Worm (Caenorhabditis elegans) whole organism, midembryonic: ENCODE data around the gene aak-2.

Source experiments
- T22C8.4 ChIP-seq: fragments of 200-800 bp; sonication (Bioruptor generic); IDR thresholded peaks from 2 replicates; pipeline ENCODE4 v1.3.6; 2022; ENCODE audit warnings: missing genetic modification characterization, missing compliant biosample characterization
- cog-1 ChIP-seq: sonication (generic microtip); optimal IDR thresholded peaks from 2 replicates; lab custom pipeline; 2016; ENCODE audit warnings: missing genetic modification characterization, missing compliant biosample characterization
- flt-1 ChIP-seq: fragments of 200-800 bp; sonication (Bioruptor generic); IDR thresholded peaks from 2 replicates; pipeline ENCODE4 v1.3.6; 2022; ENCODE audit warnings: missing genetic modification characterization, missing compliant biosample characterization
- klf-2 ChIP-seq: fragments of 200-800 bp; sonication (Bioruptor generic); conservative IDR thresholded peaks from 2 replicates; pipeline ENCODE4 v1.3.6; 2022; ENCODE audit warnings: missing genetic modification reagents, missing genetic modification characterization, missing compliant biosample characterization
- med-1 ChIP-seq: sonication (generic microtip); optimal IDR thresholded peaks from 2 replicates; lab custom pipeline; 2017; ENCODE audit warnings: missing genetic modification characterization, mild to moderate bottlenecking, missing compliant biosample characterization, antibody characterized with exemption, missing genetic modification reagents; ENCODE audit not compliant: insufficient read depth
- tab-1 ChIP-seq: fragments of 200-800 bp; sonication (Bioruptor generic); IDR thresholded peaks from 2 replicates; pipeline ENCODE4 v1.3.6; 2022; ENCODE audit warnings: missing genetic modification characterization, missing compliant biosample characterization
- ztf-23 ChIP-seq: fragments of 200-800 bp; sonication (Bioruptor generic); IDR thresholded peaks from 2 replicates; pipeline ENCODE4 v1.3.6; 2022; ENCODE audit warnings: missing genetic modification reagents, missing genetic modification characterization, missing compliant biosample characterization
- ztf-29 ChIP-seq: fragments of 200-800 bp; sonication (Bioruptor generic); IDR thresholded peaks from 2 replicates; pipeline ENCODE4 v1.3.6; 2022; ENCODE audit warnings: missing genetic modification reagents, missing genetic modification characterization, missing compliant biosample characterization

DNA sequence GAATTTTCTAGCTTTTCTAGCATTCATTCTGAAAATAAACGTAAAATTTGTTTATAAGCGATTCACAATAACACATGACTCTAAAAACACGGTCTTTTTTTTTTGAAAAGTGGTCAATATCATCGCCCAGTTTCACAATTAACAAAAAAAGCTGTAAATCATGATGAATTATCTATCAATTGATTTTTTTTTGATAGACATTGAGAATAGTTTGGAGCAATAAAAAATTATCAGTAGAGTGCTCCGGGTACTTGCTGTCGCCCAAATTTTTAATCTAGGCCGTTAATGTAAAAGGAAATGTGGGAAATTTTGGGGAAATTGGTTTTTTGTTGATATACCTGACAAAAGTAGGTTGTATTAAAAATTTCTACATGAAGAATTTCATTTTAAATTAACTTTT is 22.5 kb upstream of the aak-2 start:
- no peak for TF ChIP-seq T22C8.4 (GFP tag; lab: Robert Waterston, UW)
- no peak for TF ChIP-seq klf-2 (GFP tag; lab: Robert Waterston, UW)
- no peak for TF ChIP-seq ztf-29 (GFP tag; lab: Robert Waterston, UW)
- no peak for TF ChIP-seq flt-1
- no peak for TF ChIP-seq ztf-23 (GFP tag; lab: Robert Waterston, UW)
- no peak for TF ChIP-seq tab-1 (GFP tag; lab: Robert Waterston, UW)
- no peak for TF ChIP-seq med-1
- no peak for TF ChIP-seq cog-1 (tag; lab: Kevin White, UChicago)
